Worm (Caenorhabditis elegans) whole organism, L1 larva: ENCODE data around the gene nhr-179.
A peak's percentile ranks its signal among the peaks of the same experiment; 100 is the strongest.

Experiments used
- C16A3.4 ChIP-seq: fragments of 150-350 bp; optimal IDR thresholded peaks from 2 replicates; lab custom pipeline; 2014; ENCODE audit warnings: missing biosample characterization, missing genetic modification characterization
- C34B4.2 ChIP-seq: sonication (generic microtip); optimal IDR thresholded peaks from 2 replicates; lab custom pipeline; 2017; ENCODE audit warnings: mild to moderate bottlenecking, missing genetic modification characterization, missing compliant biosample characterization
- F16B12.6 ChIP-seq: fragments of 150-350 bp; optimal IDR thresholded peaks from 2 replicates; lab custom pipeline; 2014; ENCODE audit warnings: missing biosample characterization, missing genetic modification characterization
- ceh-8 ChIP-seq: fragments of 200-800 bp; sonication (Bioruptor generic); optimal IDR thresholded peaks from 2 replicates; lab custom pipeline; 2018; ENCODE audit warnings: mild to moderate bottlenecking, missing genetic modification characterization, moderate library complexity, missing compliant biosample characterization
- efl-1 ChIP-seq, 4 experiments: fragments of 150-350 bp; optimal IDR thresholded peaks in 3 of 4; peaks in 1 of 4; 1 replicate in 1 of 4; 2 replicates in 3 of 4; lab custom pipeline; 2014; ENCODE audit warnings: missing biosample characterization in 2 of 4, missing genetic modification characterization in 2 of 4, missing genetic modification reagents in 2 of 4
- efl-3 ChIP-seq: fragments of 200-800 bp; sonication (Bioruptor generic); optimal IDR thresholded peaks from 2 replicates; lab custom pipeline; 2018; ENCODE audit warnings: mild to moderate bottlenecking, missing genetic modification characterization, missing compliant biosample characterization
- egl-13 ChIP-seq: sonication (generic microtip); optimal IDR thresholded peaks from 2 replicates; lab custom pipeline; 2016; ENCODE audit warnings: missing genotype, missing genetic modification reagents, missing genetic modification characterization, missing compliant biosample characterization
- fkh-4 ChIP-seq: sonication (generic microtip); optimal IDR thresholded peaks from 2 replicates; lab custom pipeline; 2016; ENCODE audit warnings: missing compliant biosample characterization, missing genetic modification characterization, borderline replicate concordance
- grh-1 ChIP-seq: fragments of 200-800 bp; sonication (Bioruptor generic); IDR thresholded peaks from 2 replicates; pipeline ENCODE4 v1.3.6; 2022; ENCODE audit warnings: missing genetic modification reagents, missing genetic modification characterization, missing compliant biosample characterization
- hlh-4 ChIP-seq: sonication (generic microtip); optimal IDR thresholded peaks from 2 replicates; lab custom pipeline; 2016; ENCODE audit warnings: mild to moderate bottlenecking, missing genetic modification characterization, missing compliant biosample characterization
- hpl-2 ChIP-seq: fragments of 150-350 bp; optimal IDR thresholded peaks from 2 replicates; lab custom pipeline; 2014; ENCODE audit warnings: missing biosample characterization, missing genetic modification reagents, missing genetic modification characterization
- jun-1 ChIP-seq: fragments of 150-350 bp; optimal IDR thresholded peaks from 2 replicates; lab custom pipeline; 2014; ENCODE audit warnings: missing biosample characterization, missing genetic modification reagents, missing genetic modification characterization
- lin-14 ChIP-seq: fragments of 200-800 bp; sonication (Bioruptor generic); optimal IDR thresholded peaks from 2 replicates; lab custom pipeline; 2018; ENCODE audit warnings: mild to moderate bottlenecking, missing genetic modification characterization, moderate library complexity, missing compliant biosample characterization
- lin-15B ChIP-seq: fragments of 150-350 bp; sonication (generic microtip); optimal IDR thresholded peaks from 3 replicates; lab custom pipeline; 2014; ENCODE audit warnings: missing biosample characterization, missing genetic modification characterization
- lin-35 ChIP-seq, 2 experiments: fragments of 150-350 bp; optimal IDR thresholded peaks; 2 replicates each; lab custom pipeline; 2014; ENCODE audit warnings: missing biosample characterization in 2 of 2, missing genetic modification characterization in 2 of 2, missing genetic modification reagents in 2 of 2
- lir-3 ChIP-seq: sonication (generic microtip); optimal IDR thresholded peaks from 2 replicates; lab custom pipeline; 2016; ENCODE audit warnings: mild to moderate bottlenecking, missing genetic modification characterization, moderate library complexity, missing compliant biosample characterization; ENCODE audit not compliant: poor library complexity
- lsy-2 ChIP-seq, 2 experiments: fragments of 150-350 bp; optimal IDR thresholded peaks; 2 replicates each; lab custom pipeline; 2014; ENCODE audit warnings: missing biosample characterization in 2 of 2, missing genetic modification characterization in 2 of 2
- mdl-1 ChIP-seq, 2 experiments: fragments of 150-350 bp; optimal IDR thresholded peaks; 2 replicates each; lab custom pipeline; 2014 to 2017; ENCODE audit warnings: missing biosample characterization in 2 of 2, missing genetic modification characterization in 2 of 2, inconsistent platforms in 1 of 2
- mef-2 ChIP-seq: fragments of 150-350 bp; optimal IDR thresholded peaks from 2 replicates; lab custom pipeline; 2014; ENCODE audit warnings: missing biosample characterization, missing genetic modification characterization
- mep-1 ChIP-seq: fragments of 150-350 bp; optimal IDR thresholded peaks from 2 replicates; lab custom pipeline; 2014; ENCODE audit warnings: missing biosample characterization, missing genetic modification characterization
- nhr-11 ChIP-seq: fragments of 150-350 bp; optimal IDR thresholded peaks from 2 replicates; lab custom pipeline; 2014; ENCODE audit warnings: missing biosample characterization, missing genetic modification characterization
- nhr-19 ChIP-seq: fragments of 200-800 bp; sonication (Bioruptor generic); conservative IDR thresholded peaks from 2 replicates; pipeline ENCODE4 v1.3.6; 2022; ENCODE audit warnings: missing genetic modification characterization, missing compliant biosample characterization
- nhr-20 ChIP-seq: sonication (generic microtip); optimal IDR thresholded peaks from 2 replicates; lab custom pipeline; 2016; ENCODE audit warnings: mild to moderate bottlenecking, missing genetic modification characterization, missing compliant biosample characterization
- nhr-71 ChIP-seq: sonication (generic microtip); optimal IDR thresholded peaks from 2 replicates; lab custom pipeline; 2016; ENCODE audit warnings: mild to moderate bottlenecking, missing genetic modification characterization, moderate library complexity, missing compliant biosample characterization
- nhr-76 ChIP-seq: sonication (generic microtip); optimal IDR thresholded peaks from 2 replicates; lab custom pipeline; 2017; ENCODE audit warnings: missing biosample characterization, missing genetic modification characterization
- nhr-77 ChIP-seq: fragments of 150-350 bp; optimal IDR thresholded peaks from 2 replicates; lab custom pipeline; 2014; ENCODE audit warnings: missing biosample characterization, missing genetic modification characterization
- snpc-4 ChIP-seq: fragments of 150-350 bp; optimal IDR thresholded peaks from 2 replicates; lab custom pipeline; 2014; ENCODE audit warnings: missing biosample characterization, missing genetic modification characterization
- sox-4 ChIP-seq: sonication (generic microtip); optimal IDR thresholded peaks from 2 replicates; lab custom pipeline; 2016; ENCODE audit warnings: missing genetic modification characterization, missing compliant biosample characterization
- sup-37 ChIP-seq: fragments of 200-800 bp; sonication (Bioruptor generic); optimal IDR thresholded peaks from 2 replicates; lab custom pipeline; 2018; ENCODE audit warnings: mild to moderate bottlenecking, missing genetic modification characterization, missing compliant biosample characterization
- tbx-2 ChIP-seq: sonication (generic microtip); optimal IDR thresholded peaks from 2 replicates; lab custom pipeline; 2016; ENCODE audit warnings: missing genetic modification characterization, missing compliant biosample characterization
- tlp-1 ChIP-seq: fragments of 150-350 bp; optimal IDR thresholded peaks from 2 replicates; lab custom pipeline; 2014; ENCODE audit warnings: missing biosample characterization, missing genetic modification characterization
- unc-130 ChIP-seq: fragments of 150-350 bp; optimal IDR thresholded peaks from 2 replicates; lab custom pipeline; 2017; ENCODE audit warnings: missing biosample characterization, missing genetic modification characterization, inconsistent platforms
- vab-15 ChIP-seq: sonication (generic microtip); optimal IDR thresholded peaks from 2 replicates; lab custom pipeline; 2017; ENCODE audit warnings: missing genotype, mild to moderate bottlenecking, missing genetic modification characterization, missing compliant biosample characterization
- xbp-1 ChIP-seq: sonication (generic microtip); optimal IDR thresholded peaks from 2 replicates; lab custom pipeline; 2016; ENCODE audit warnings: missing genetic modification characterization, missing compliant biosample characterization
- zip-4 ChIP-seq: fragments of 200-800 bp; sonication (Bioruptor generic); optimal IDR thresholded peaks from 2 replicates; lab custom pipeline; 2018; ENCODE audit warnings: mild to moderate bottlenecking, missing genetic modification characterization, moderate library complexity, missing compliant biosample characterization

Gene nhr-179

DNA sequence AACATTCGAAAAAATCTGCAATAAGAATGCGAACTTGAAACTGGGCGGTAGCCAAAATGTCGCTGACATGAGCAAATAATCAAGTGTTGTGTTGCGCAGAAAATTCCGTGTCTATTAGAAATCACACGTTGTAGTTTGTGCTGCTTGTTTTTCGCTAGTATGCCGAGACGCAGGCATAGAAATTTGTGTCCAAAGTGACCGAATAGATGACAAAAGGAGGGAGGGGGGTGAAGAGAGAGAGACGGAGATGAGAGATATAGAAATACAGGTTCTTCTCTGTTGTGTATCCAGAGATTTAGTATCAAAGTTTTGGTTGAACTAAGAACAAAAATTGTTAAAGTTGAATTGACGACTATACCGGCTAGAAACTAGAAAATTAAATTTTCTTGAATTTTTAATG, 8.6 kb upstream of the nhr-179 start (continued):
- TF ChIP-seq nhr-11 (peak; percentile 3), nhr-71 (peak; percentile 67), lsy-2 (tag; optimal IDR thresholded peaks at IDR 0.05; lab: Kevin White, UChicago) (peak in 1 of 2 experiments; percentile 25), vab-15 (tag; lab: Kevin White, UChicago) (no peak)
- TF ChIP-seq, all 84 proteins: peak for 24

DNA sequence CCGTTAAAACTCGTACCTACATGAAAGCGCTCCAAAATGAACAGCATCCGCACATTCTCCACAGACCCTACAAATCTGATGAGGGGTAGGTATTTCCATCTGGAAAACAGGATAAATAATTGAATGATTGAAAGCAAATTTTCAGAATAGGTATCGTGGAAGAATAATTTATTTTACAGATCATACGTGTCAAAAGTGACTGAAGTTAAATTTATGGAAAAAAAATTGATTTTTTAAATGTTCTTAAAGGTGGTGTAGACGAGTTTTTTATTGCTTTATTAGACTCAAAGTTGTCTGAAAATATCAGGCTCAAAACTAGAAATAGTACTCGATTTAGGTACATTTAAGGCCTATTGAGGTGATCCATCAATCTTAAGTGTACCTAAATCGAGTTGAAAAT, 8.1 kb upstream of the nhr-179 start, which contains the start of gene nhr-237:
TSS of gene nhr-237 (minus strand) at position 101 of the 400 bp plus-strand sequence.
- no peak for TF ChIP-seq grh-1
- no peak for TF ChIP-seq nhr-20 (tag; lab: Kevin White, UChicago)
- no peak for TF ChIP-seq ceh-8
- TF ChIP-seq C16A3.4 (tag; lab: Kevin White, UChicago): no peak
- TF ChIP-seq hpl-2: no peak
- TF ChIP-seq xbp-1 (tag; lab: Kevin White, UChicago): no peak
- TF ChIP-seq lin-14 (GFP tag; lab: Kevin White, UChicago): no peak
- no peak for TF ChIP-seq sox-4 (tag; lab: Kevin White, UChicago)
- no peak for TF ChIP-seq nhr-76
- no peak for TF ChIP-seq F16B12.6 (tag; lab: Kevin White, UChicago)
- no peak for TF ChIP-seq nhr-11
- TF ChIP-seq mep-1 (tag; lab: Kevin White, UChicago): no peak
- no peak for TF ChIP-seq mdl-1 (tag; optimal IDR thresholded peaks at IDR 0.05; lab: Kevin White, UChicago)
- TF ChIP-seq efl-3 (GFP tag; lab: Kevin White, UChicago): no peak

DNA sequence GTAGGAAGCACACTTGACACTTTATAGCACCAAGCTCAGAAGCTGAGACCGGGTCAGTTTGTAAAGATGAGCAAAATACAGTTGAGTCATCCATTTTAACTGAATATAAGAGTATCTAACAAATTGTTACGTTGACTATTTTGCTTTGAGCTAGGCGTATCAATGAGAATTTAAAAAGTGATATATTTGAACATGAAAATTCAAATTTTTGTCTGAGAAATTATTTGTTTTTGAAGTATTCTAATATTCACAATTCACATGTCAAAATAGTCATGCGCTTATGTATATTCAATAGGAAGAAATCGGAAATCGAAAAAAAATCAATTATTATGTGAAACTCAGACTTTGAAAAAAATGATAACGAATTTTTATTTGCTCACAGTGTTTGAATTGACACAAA, 5.7 kb upstream of the nhr-179 start, which contains the start of gene nhr-110:
TSS of gene nhr-110 (minus strand) at position 101 of the 400 bp plus-strand sequence.
- TF ChIP-seq sup-37 (no peak), tbx-2 (tag; lab: Kevin White, UChicago) (no peak), lin-15B (tag; lab: Kevin White, UChicago) (no peak), lin-35 (GFP tag; optimal IDR thresholded peaks at IDR 0.05; lab: Kevin White, UChicago) (no peak), vab-15 (tag; lab: Kevin White, UChicago) (no peak), jun-1 (tag; lab: Kevin White, UChicago) (no peak), C34B4.2 (tag; lab: Kevin White, UChicago) (no peak), nhr-77 (tag; lab: Kevin White, UChicago) (no peak), C16A3.4 (tag; lab: Kevin White, UChicago) (no peak), unc-130 (tag; lab: Kevin White, UChicago) (no peak), zip-4 (GFP tag; lab: Kevin White, UChicago) (no peak), nhr-71 (no peak), snpc-4 (tag; lab: Kevin White, UChicago) (no peak), egl-13 (tag; lab: Kevin White, UChicago) (no peak), mef-2 (no peak)

DNA sequence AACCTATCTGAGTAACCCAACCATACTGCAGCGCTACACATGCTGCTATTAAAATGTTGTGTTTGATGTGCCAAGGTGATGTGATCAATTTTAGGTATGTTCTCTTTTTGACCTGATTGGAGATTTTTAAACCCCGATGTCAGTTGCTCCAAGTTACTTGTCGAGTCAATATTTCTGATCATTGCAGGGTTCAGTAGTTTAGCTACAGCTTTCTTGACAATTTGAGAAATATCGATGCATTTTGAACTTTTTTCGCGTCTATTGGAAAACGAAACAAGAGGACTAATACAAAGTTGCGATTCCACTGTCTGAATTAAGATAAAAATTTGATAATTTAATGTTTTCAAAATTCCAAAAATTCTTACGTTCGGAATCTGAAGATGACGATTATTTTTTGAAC, 4.8 kb upstream of the nhr-179 start:
- TF ChIP-seq egl-13 (tag; lab: Kevin White, UChicago) (no peak), grh-1 (no peak), efl-1 (optimal IDR thresholded peaks at IDR 0.05; lab: Kevin White, UChicago) (no peak), efl-1 (GFP tag; optimal IDR thresholded peaks at IDR 0.05 in 1 of 2; lab: Kevin White, UChicago) (no peak), lir-3 (no peak), tlp-1 (tag; lab: Kevin White, UChicago) (no peak), fkh-4 (tag; lab: Kevin White, UChicago) (no peak), lin-14 (GFP tag; lab: Kevin White, UChicago) (no peak), hlh-4 (tag; lab: Kevin White, UChicago) (no peak), nhr-19 (no peak), mep-1 (tag; lab: Kevin White, UChicago) (no peak), efl-3 (GFP tag; lab: Kevin White, UChicago) (no peak), mef-2 (no peak), unc-130 (tag; lab: Kevin White, UChicago) (no peak)
